Worm (Caenorhabditis elegans) whole organism, young adult: ENCODE results near the gene abhd-12.
A peak's percentile ranks its signal among the peaks of the same experiment; 100 is the strongest.

ENCODE experiments used
- B0336.3 ChIP-seq: fragments of 200-800 bp; sonication (Bioruptor generic); IDR thresholded peaks from 2 replicates; pipeline ENCODE4 v1.3.6; 2022; ENCODE audit warnings: missing genetic modification characterization, missing compliant biosample characterization
- D2030.7 ChIP-seq: fragments of 200-800 bp; sonication (Bioruptor generic); IDR thresholded peaks from 2 replicates; pipeline ENCODE4 v1.3.6; 2022; ENCODE audit warnings: missing genetic modification reagents, missing genetic modification characterization, missing compliant biosample characterization
- F23B12.7 ChIP-seq: sonication (generic microtip); optimal IDR thresholded peaks from 2 replicates; lab custom pipeline; 2017; ENCODE audit warnings: missing genetic modification characterization, mild to moderate bottlenecking, missing compliant biosample characterization, antibody characterized with exemption, moderate library complexity; ENCODE audit not compliant: insufficient read depth
- F33H1.4 ChIP-seq: fragments of 200-800 bp; sonication (Bioruptor generic); IDR thresholded peaks from 2 replicates; pipeline ENCODE4 v1.3.6; 2022; ENCODE audit warnings: missing genetic modification reagents, missing genetic modification characterization, missing compliant biosample characterization
- F49E8.2 ChIP-seq: sonication (generic microtip); optimal IDR thresholded peaks from 3 replicates; lab custom pipeline; 2017; ENCODE audit warnings: missing genetic modification characterization, mild to moderate bottlenecking, missing compliant biosample characterization, antibody characterized with exemption, moderate library complexity; ENCODE audit not compliant: insufficient read depth
- T07F8.4 ChIP-seq: sonication (generic microtip); optimal IDR thresholded peaks from 2 replicates; lab custom pipeline; 2016; ENCODE audit warnings: mild to moderate bottlenecking, missing genetic modification characterization, moderate library complexity, missing compliant biosample characterization
- Y53F4B.3 ChIP-seq: fragments of 200-800 bp; sonication (Bioruptor generic); IDR thresholded peaks from 2 replicates; pipeline ENCODE4 v1.3.6; 2022; ENCODE audit warnings: missing genetic modification reagents, missing genetic modification characterization, missing compliant biosample characterization
- Y56A3A.18 ChIP-seq: fragments of 200-800 bp; sonication (Bioruptor generic); IDR thresholded peaks from 2 replicates; pipeline ENCODE4 v1.3.6; 2022; ENCODE audit warnings: missing genetic modification reagents, missing genetic modification characterization, missing compliant biosample characterization
- Y95B8A.8 ChIP-seq: fragments of 200-800 bp; sonication (Bioruptor generic); IDR thresholded peaks from 2 replicates; pipeline ENCODE4 v1.3.6; 2022; ENCODE audit warnings: missing genetic modification reagents, missing genetic modification characterization, missing compliant biosample characterization
- ama-1 ChIP-seq, 3 experiments: fragments of 150-350 bp in 1 of 3; sonication (generic microtip) in 2 of 3; optimal IDR thresholded peaks; 2 replicates each; lab custom pipeline; 2014 to 2018; ENCODE audit warnings: missing biosample characterization in 2 of 3, missing genetic modification characterization in 2 of 3, missing genetic modification reagents in 2 of 3
- attf-6 ChIP-seq: fragments of 200-800 bp; sonication (Bioruptor generic); IDR thresholded peaks from 2 replicates; pipeline ENCODE4 v1.3.6; 2022; ENCODE audit warnings: missing genetic modification reagents, missing genetic modification characterization, missing compliant biosample characterization
- cebp-1 ChIP-seq, 2 experiments: fragments of 200-800 bp in 1 of 2; sonication (Bioruptor generic) in 1 of 2; sonication (generic microtip) in 1 of 2; IDR thresholded peaks in 1 of 2; optimal IDR thresholded peaks in 1 of 2; 2 replicates each; pipeline versions ENCODE4 v1.3.6 to Lab custom; 2017 to 2022; ENCODE audit warnings: missing compliant biosample characterization in 2 of 2, missing genetic modification characterization in 2 of 2, mild to moderate bottlenecking in 1 of 2, missing genetic modification reagents in 1 of 2, moderate library complexity in 1 of 2
- ceh-100 ChIP-seq: fragments of 200-800 bp; sonication (Bioruptor generic); IDR thresholded peaks from 2 replicates; pipeline ENCODE4 v1.3.6; 2022; ENCODE audit warnings: missing genetic modification reagents, missing genetic modification characterization, missing compliant biosample characterization
- chd-7 ChIP-seq: sonication (generic microtip); optimal IDR thresholded peaks from 2 replicates; lab custom pipeline; 2016; ENCODE audit warnings: mild to moderate bottlenecking, missing genetic modification characterization, moderate library complexity, missing compliant biosample characterization
- dox-1 ChIP-seq: fragments of 200-800 bp; sonication (Bioruptor generic); IDR thresholded peaks from 2 replicates; pipeline ENCODE4 v1.3.6; 2022; ENCODE audit warnings: missing genetic modification reagents, missing genetic modification characterization, missing compliant biosample characterization
- dpff-1 ChIP-seq: sonication (generic microtip); optimal IDR thresholded peaks from 2 replicates; lab custom pipeline; 2017; ENCODE audit warnings: mild to moderate bottlenecking, missing genetic modification characterization, missing compliant biosample characterization
- dpl-1 ChIP-seq: fragments of 150-350 bp; optimal IDR thresholded peaks from 2 replicates; lab custom pipeline; 2014; ENCODE audit warnings: missing biosample characterization, missing genetic modification reagents, missing genetic modification characterization
- efl-1 ChIP-seq: fragments of 150-350 bp; optimal IDR thresholded peaks from 2 replicates; lab custom pipeline; 2014; ENCODE audit warnings: missing biosample characterization, missing genetic modification reagents, missing genetic modification characterization
- ekl-4 ChIP-seq: fragments of 200-800 bp; sonication (Bioruptor generic); IDR thresholded peaks from 2 replicates; pipeline ENCODE4 v1.3.6; 2022; ENCODE audit warnings: missing genetic modification reagents, missing genetic modification characterization, missing compliant biosample characterization
- him-1 ChIP-seq: sonication (generic microtip); optimal IDR thresholded peaks from 2 replicates; lab custom pipeline; 2016; ENCODE audit warnings: missing genotype, missing genetic modification reagents, missing genetic modification characterization, missing compliant biosample characterization
- hsf-1 ChIP-seq: fragments of 200-800 bp; sonication (Bioruptor generic); IDR thresholded peaks from 2 replicates; pipeline ENCODE4 v1.3.6; 2022; ENCODE audit warnings: missing genetic modification reagents, missing genetic modification characterization, missing compliant biosample characterization
- lin-35 ChIP-seq, 3 experiments: fragments of 150-350 bp in 2 of 3; sonication (generic microtip) in 1 of 3; optimal IDR thresholded peaks; 2 replicates each; lab custom pipeline; 2014 to 2018; ENCODE audit warnings: missing biosample characterization in 3 of 3, missing genetic modification characterization in 3 of 3, missing genetic modification reagents in 3 of 3
- lin-40 ChIP-seq: sonication (generic microtip); optimal IDR thresholded peaks from 2 replicates; lab custom pipeline; 2016; ENCODE audit warnings: missing genetic modification characterization, mild to moderate bottlenecking, missing compliant biosample characterization, missing genotype, missing genetic modification reagents
- lin-54 ChIP-seq: fragments of 200-800 bp; sonication (Bioruptor generic); optimal IDR thresholded peaks from 2 replicates; lab custom pipeline; 2018; ENCODE audit warnings: mild to moderate bottlenecking, missing genetic modification characterization, missing compliant biosample characterization
- lsl-1 ChIP-seq: fragments of 200-800 bp; sonication (Bioruptor generic); optimal IDR thresholded peaks from 2 replicates; lab custom pipeline; 2018; ENCODE audit warnings: mild to moderate bottlenecking, missing genetic modification characterization, moderate library complexity, missing compliant biosample characterization
- madf-3 ChIP-seq: fragments of 200-800 bp; sonication (Bioruptor generic); IDR thresholded peaks from 2 replicates; pipeline ENCODE4 v1.3.6; 2022; ENCODE audit warnings: missing genetic modification reagents, missing genetic modification characterization, missing compliant biosample characterization
- madf-6 ChIP-seq: fragments of 200-800 bp; sonication (Bioruptor generic); IDR thresholded peaks from 2 replicates; pipeline ENCODE4 v1.3.6; 2022; ENCODE audit warnings: missing genetic modification reagents, missing genetic modification characterization, missing compliant biosample characterization
- mcd-1 ChIP-seq: fragments of 200-800 bp; sonication (Bioruptor generic); IDR thresholded peaks from 2 replicates; pipeline ENCODE4 v1.3.6; 2022; ENCODE audit warnings: missing genetic modification reagents, missing genetic modification characterization, missing compliant biosample characterization
- nhr-90 ChIP-seq: sonication (generic microtip); optimal IDR thresholded peaks from 2 replicates; lab custom pipeline; 2016; ENCODE audit warnings: missing genotype, mild to moderate bottlenecking, missing genetic modification characterization, missing compliant biosample characterization
- snpc-1.1 ChIP-seq: sonication (generic microtip); optimal IDR thresholded peaks from 2 replicates; lab custom pipeline; 2017; ENCODE audit warnings: missing genetic modification characterization, mild to moderate bottlenecking, missing compliant biosample characterization, antibody characterized with exemption, moderate library complexity, missing genotype, missing genetic modification reagents; ENCODE audit not compliant: insufficient read depth
- snpc-3.4 ChIP-seq: sonication (generic microtip); optimal IDR thresholded peaks from 2 replicates; lab custom pipeline; 2017; ENCODE audit warnings: missing genetic modification characterization, mild to moderate bottlenecking, missing compliant biosample characterization, antibody characterized with exemption, moderate library complexity, missing genotype, missing genetic modification reagents
- snpc-4 ChIP-seq, 5 experiments: fragments of 150-350 bp in 1 of 5; sonication (generic microtip) in 4 of 5; optimal IDR thresholded peaks; 2 replicates each; lab custom pipeline; 2014 to 2018; ENCODE audit warnings: missing genetic modification characterization in 5 of 5, missing biosample characterization in 3 of 5, antibody characterized with exemption in 2 of 5, mild to moderate bottlenecking in 2 of 5, missing compliant biosample characterization in 2 of 5, missing genotype in 2 of 5, moderate library complexity in 2 of 5, missing genetic modification reagents in 1 of 5
- somi-1 ChIP-seq: fragments of 200-800 bp; sonication (Bioruptor generic); optimal IDR thresholded peaks from 2 replicates; lab custom pipeline; 2018; ENCODE audit warnings: mild to moderate bottlenecking, missing genetic modification characterization, missing compliant biosample characterization
- tbp1 ChIP-seq: fragments of 200-800 bp; sonication (Bioruptor generic); optimal IDR thresholded peaks from 2 replicates; lab custom pipeline; 2018; ENCODE audit warnings: mild to moderate bottlenecking, missing genetic modification characterization, missing compliant biosample characterization
- tlf-1 ChIP-seq: fragments of 200-800 bp; sonication (Bioruptor generic); optimal IDR thresholded peaks from 2 replicates; lab custom pipeline; 2018; ENCODE audit warnings: mild to moderate bottlenecking, missing genetic modification characterization, missing compliant biosample characterization
- unc-62 ChIP-seq: fragments of 150-350 bp; optimal IDR thresholded peaks from 2 replicates; lab custom pipeline; 2014; ENCODE audit warnings: missing biosample characterization, missing genetic modification reagents, missing genetic modification characterization
- xnd-1 ChIP-seq: sonication (generic microtip); optimal IDR thresholded peaks from 2 replicates; lab custom pipeline; 2016; ENCODE audit warnings: missing genotype, missing genetic modification reagents, missing genetic modification characterization, missing compliant biosample characterization
- ztf-3 ChIP-seq: fragments of 200-800 bp; sonication (Bioruptor generic); optimal IDR thresholded peaks from 2 replicates; lab custom pipeline; 2018; ENCODE audit warnings: mild to moderate bottlenecking, missing genetic modification characterization, missing compliant biosample characterization

Gene abhd-12

DNA sequence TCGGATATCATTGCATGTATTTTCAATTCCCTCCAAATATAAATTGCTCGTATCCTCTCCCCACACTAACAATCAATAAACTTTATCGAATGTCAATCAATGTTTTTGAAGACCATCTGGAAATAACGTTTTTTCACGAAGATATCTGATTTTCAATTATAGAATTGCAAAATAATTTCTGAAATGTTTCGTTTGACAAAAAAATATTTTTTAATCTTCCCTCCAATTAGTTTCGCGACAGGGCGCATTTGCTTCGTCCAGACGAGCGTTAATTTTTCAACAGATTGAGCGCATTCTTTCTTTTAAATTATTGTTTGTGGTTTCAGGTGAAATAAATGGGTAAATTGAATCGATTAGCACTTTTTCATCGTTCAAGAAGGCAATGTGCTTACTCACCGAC, 47.4 kb downstream of the abhd-12 start, which contains the start of gene vars-1:
TSS of gene vars-1 (plus strand) at position 291 of the 400 bp plus-strand sequence.
- TF ChIP-seq nhr-90 (tag; lab: Kevin White, UChicago) (no peak), efl-1 (GFP tag; lab: Kevin White, UChicago) (peak; percentile 69), dox-1 (no peak), F49E8.2 (tag; lab: Kevin White, UChicago) (peak; percentile 77), tbp1 (GFP tag; lab: Kevin White, UChicago) (peak; percentile 6), B0336.3 (GFP tag; lab: Robert Waterston, UW) (peak; percentile 55), lsl-1 (GFP tag; lab: Kevin White, UChicago) (peak; percentile 53), attf-6 (GFP tag; lab: Robert Waterston, UW) (peak; percentile 56; the same call in 1 of the 2 replicates), lin-35 (GFP tag; optimal IDR thresholded peaks at IDR 0.05; lab: Kevin White, UChicago) (peak in 2 of 3 experiments; percentile 18 to 77), cebp-1 (GFP tag; IDR thresholded peaks at IDR 0.05; lab: Robert Waterston, UW) (no peak), cebp-1 (tag; optimal IDR thresholded peaks at IDR 0.05; lab: Kevin White, UChicago) (peak; percentile 42), Y95B8A.8 (GFP tag; lab: Robert Waterston, UW) (0 out of 2 replicates have a peak, but pooled peaks have one; percentile 16), madf-6 (peak; percentile 58), ekl-4 (GFP tag; lab: Robert Waterston, UW) (0 out of 2 replicates have a peak, but pooled peaks have one; percentile 47), mcd-1 (GFP tag; lab: Robert Waterston, UW) (peak; percentile 90), T07F8.4 (tag; lab: Kevin White, UChicago) (no peak), Y56A3A.18 (0 out of 2 replicates have a peak, but pooled peaks have one; percentile 26), lin-40 (tag; lab: Kevin White, UChicago) (no peak), hsf-1 (GFP tag; lab: Robert Waterston, UW) (peak; percentile 82), ceh-100 (no peak), snpc-4 (GFP tag; optimal IDR thresholded peaks at IDR 0.05; lab: Kevin White, UChicago) (no peak), snpc-4 (tag; optimal IDR thresholded peaks at IDR 0.05; lab: Kevin White, UChicago) (peak in 2 of 4 experiments; percentile 11 to 50), tlf-1 (GFP tag; lab: Kevin White, UChicago) (peak; percentile 51), unc-62 (GFP tag; lab: Kevin White, UChicago) (no peak), dpff-1 (no peak), ztf-3 (GFP tag; lab: Kevin White, UChicago) (no peak), F33H1.4 (GFP tag; lab: Robert Waterston, UW) (peak; percentile 35; the same call in 1 of the 2 replicates), somi-1 (GFP tag; lab: Kevin White, UChicago) (no peak), madf-3 (GFP tag; lab: Robert Waterston, UW) (0 out of 2 replicates have a peak, but pooled peaks have one; percentile 3), dpl-1 (GFP tag; lab: Kevin White, UChicago) (peak; percentile 42), snpc-1.1 (peak; percentile 43), lin-54 (GFP tag; lab: Kevin White, UChicago) (peak; percentile 88), him-1 (no peak), snpc-3.4 (tag; lab: Kevin White, UChicago) (no peak), F23B12.7 (peak; percentile 78), Y53F4B.3 (GFP tag; lab: Robert Waterston, UW) (no peak), xnd-1 (tag; lab: Kevin White, UChicago) (peak; percentile 46), D2030.7 (GFP tag; lab: Robert Waterston, UW) (0 out of 2 replicates have a peak, but pooled peaks have one; percentile 28), ama-1 (optimal IDR thresholded peaks at IDR 0.05; lab: Kevin White, UChicago) (no peak), ama-1 (GFP tag; optimal IDR thresholded peaks at IDR 0.05; lab: Kevin White, UChicago) (no peak), chd-7 (tag; lab: Kevin White, UChicago) (no peak)
